Fruit fly (Drosophila melanogaster) whole organism, embryonic: ENCODE results near the gene TyrRS.

ENCODE experiments used
- Ada2b ChIP-seq: fragments of 200-800 bp; sonication (Bioruptor generic); IDR thresholded peaks from 2 replicates; pipeline ENCODE4 v1.3.6; 2022; ENCODE audit warnings: missing biosample characterization, missing genetic modification characterization
- Adf1 ChIP-seq: fragments of 200-800 bp; sonication (Bioruptor generic); IDR thresholded peaks from 2 replicates; pipeline ENCODE4 v1.3.6; 2022; ENCODE audit warnings: missing biosample characterization, missing genetic modification characterization
- Atf6 ChIP-seq: fragments of 200-800 bp; sonication (Bioruptor generic); IDR thresholded peaks from 2 replicates; pipeline ENCODE4 v1.3.6; 2022; ENCODE audit warnings: missing biosample characterization, missing genetic modification characterization
- CG11695 ChIP-seq: fragments of 200-800 bp; sonication (Bioruptor generic); IDR thresholded peaks from 3 replicates; pipeline ENCODE4 v1.3.6; 2022; ENCODE audit warnings: missing biosample characterization, missing genetic modification characterization
- CG13424 ChIP-seq: fragments of 200-800 bp; sonication (Bioruptor generic); optimal IDR thresholded peaks from 2 replicates; lab custom pipeline; 2019; ENCODE audit warnings: missing biosample characterization, mild to moderate bottlenecking, missing genetic modification characterization, moderate library complexity
- CG13624 ChIP-seq: fragments of 200-800 bp; sonication (Bioruptor generic); optimal IDR thresholded peaks from 2 replicates; lab custom pipeline; 2016; ENCODE audit warnings: missing biosample characterization, missing genetic modification characterization
- CG1647 ChIP-seq: fragments of 200-800 bp; sonication (Bioruptor generic); optimal IDR thresholded peaks from 3 replicates; lab custom pipeline; 2016; ENCODE audit warnings: missing biosample characterization, missing genetic modification characterization
- CG16813 ChIP-seq: fragments of 200-800 bp; sonication (Bioruptor generic); IDR thresholded peaks from 3 replicates; pipeline ENCODE4 v1.3.6; 2022; ENCODE audit warnings: missing biosample characterization, missing genetic modification characterization; ENCODE audit not compliant: partially characterized antibody
- CG3163 ChIP-seq: fragments of 200-800 bp; sonication (Bioruptor generic); optimal IDR thresholded peaks from 3 replicates; lab custom pipeline; 2016; ENCODE audit warnings: missing biosample characterization, missing genetic modification characterization
- CG32772 ChIP-seq: fragments of 200-800 bp; sonication (Bioruptor generic); IDR thresholded peaks from 2 replicates; pipeline ENCODE4 v1.3.6; 2022; ENCODE audit warnings: missing biosample characterization, missing genetic modification characterization
- CG33557 ChIP-seq: fragments of 200-800 bp; sonication (Bioruptor generic); optimal IDR thresholded peaks from 2 replicates; lab custom pipeline; 2019; ENCODE audit warnings: missing biosample characterization, mild to moderate bottlenecking, missing genetic modification characterization, moderate library complexity
- CG34376 ChIP-seq: fragments of 200-800 bp; sonication (Bioruptor generic); optimal IDR thresholded peaks from 2 replicates; lab custom pipeline; 2018; ENCODE audit warnings: missing biosample characterization, mild to moderate bottlenecking, missing genetic modification characterization
- CG3847 ChIP-seq: fragments of 200-800 bp; sonication (Bioruptor generic); IDR thresholded peaks from 2 replicates; pipeline ENCODE4 v1.3.6; 2022; ENCODE audit warnings: missing biosample characterization, missing genetic modification characterization
- CG3995 ChIP-seq: fragments of 200-800 bp; sonication (Bioruptor generic); optimal IDR thresholded peaks from 3 replicates; lab custom pipeline; 2016; ENCODE audit warnings: missing biosample characterization, missing genetic modification characterization
- CG43689 ChIP-seq: fragments of 200-800 bp; sonication (Bioruptor generic); IDR thresholded peaks from 2 replicates; pipeline ENCODE4 v1.3.6; 2022; ENCODE audit warnings: missing biosample characterization, missing genetic modification characterization
- CG4730 ChIP-seq: fragments of 200-800 bp; sonication (Bioruptor generic); IDR thresholded peaks from 2 replicates; pipeline ENCODE4 v1.3.6; 2022; ENCODE audit warnings: missing biosample characterization, missing genetic modification characterization
- CG4820 ChIP-seq: fragments of 200-800 bp; sonication (Bioruptor generic); optimal IDR thresholded peaks from 3 replicates; lab custom pipeline; 2016; ENCODE audit warnings: missing biosample characterization, missing genetic modification characterization
- CG4854 ChIP-seq: fragments of 200-800 bp; sonication (Bioruptor generic); optimal IDR thresholded peaks from 2 replicates; lab custom pipeline; 2016; ENCODE audit warnings: missing biosample characterization, missing genetic modification characterization, inconsistent platforms
- CG6791 ChIP-seq: fragments of 200-800 bp; sonication (Bioruptor generic); IDR thresholded peaks from 3 replicates; pipeline ENCODE4 v1.3.6; 2022; ENCODE audit warnings: missing biosample characterization, missing genetic modification characterization; ENCODE audit not compliant: partially characterized antibody
- CG8281 ChIP-seq: fragments of 200-800 bp; sonication (Bioruptor generic); optimal IDR thresholded peaks from 2 replicates; lab custom pipeline; 2018; ENCODE audit warnings: missing biosample characterization, mild to moderate bottlenecking, missing genetic modification characterization, moderate library complexity
- CG8765 ChIP-seq: fragments of 200-800 bp; sonication (Bioruptor generic); IDR thresholded peaks from 2 replicates; pipeline ENCODE4 v1.3.6; 2022; ENCODE audit warnings: missing biosample characterization, missing genetic modification characterization
- CTCF ChIP-seq: fragments of 200-800 bp; sonication (Bioruptor generic); optimal IDR thresholded peaks from 2 replicates; lab custom pipeline; 2017; ENCODE audit warnings: missing biosample characterization, mild to moderate bottlenecking, missing genetic modification characterization, moderate library complexity
- Camta ChIP-seq: fragments of 200-800 bp; sonication (Bioruptor generic); optimal IDR thresholded peaks from 2 replicates; lab custom pipeline; 2016; ENCODE audit warnings: missing biosample characterization, missing genetic modification characterization
- D19B ChIP-seq: fragments of 200-800 bp; sonication (Bioruptor generic); optimal IDR thresholded peaks from 2 replicates; lab custom pipeline; 2017; ENCODE audit warnings: missing biosample characterization, mild to moderate bottlenecking, missing genetic modification characterization
- Hr3 ChIP-seq: fragments of 200-800 bp; sonication (Bioruptor generic); optimal IDR thresholded peaks from 3 replicates; lab custom pipeline; 2016; ENCODE audit warnings: missing biosample characterization, missing genetic modification characterization
- Max ChIP-seq: fragments of 200-800 bp; sonication (Bioruptor generic); optimal IDR thresholded peaks from 2 replicates; lab custom pipeline; 2016; ENCODE audit warnings: missing biosample characterization, mild to moderate bottlenecking, missing genetic modification characterization
- Mes4 ChIP-seq: fragments of 200-800 bp; sonication (Bioruptor generic); optimal IDR thresholded peaks from 2 replicates; lab custom pipeline; 2016; ENCODE audit warnings: missing biosample characterization, missing genetic modification characterization
- Mrtf ChIP-seq: fragments of 200-800 bp; sonication (Bioruptor generic); IDR thresholded peaks from 3 replicates; pipeline ENCODE4 v1.3.6; 2022; ENCODE audit warnings: missing biosample characterization, missing genetic modification characterization
- NC2α ChIP-seq: fragments of 200-800 bp; sonication (Bioruptor generic); optimal IDR thresholded peaks from 2 replicates; lab custom pipeline; 2016; ENCODE audit warnings: missing biosample characterization, missing genetic modification characterization
- Oli ChIP-seq: fragments of 200-800 bp; sonication (Bioruptor generic); optimal IDR thresholded peaks from 2 replicates; lab custom pipeline; 2018; ENCODE audit warnings: missing biosample characterization, mild to moderate bottlenecking, missing genetic modification characterization, moderate library complexity
- Scr ChIP-seq: fragments of 200-800 bp; sonication (Bioruptor generic); IDR thresholded peaks from 2 replicates; pipeline ENCODE4 v1.3.6; 2022; ENCODE audit warnings: missing biosample characterization, missing genetic modification characterization; ENCODE audit not compliant: partially characterized antibody
- Sry-δ ChIP-seq: fragments of 200-800 bp; sonication (Bioruptor generic); optimal IDR thresholded peaks from 2 replicates; lab custom pipeline; 2016; ENCODE audit warnings: missing biosample characterization, missing genetic modification characterization
- ara ChIP-seq: fragments of 200-800 bp; sonication (Bioruptor generic); IDR thresholded peaks from 2 replicates; pipeline ENCODE4 v1.3.6; 2022; ENCODE audit warnings: missing biosample characterization, missing genetic modification characterization
- bab2 ChIP-seq: fragments of 200-800 bp; sonication (Bioruptor generic); optimal IDR thresholded peaks from 2 replicates; lab custom pipeline; 2016; ENCODE audit warnings: missing biosample characterization, missing genetic modification characterization
- cwo ChIP-seq: fragments of 200-800 bp; sonication (Bioruptor generic); optimal IDR thresholded peaks from 3 replicates; lab custom pipeline; 2017; ENCODE audit warnings: missing biosample characterization, missing genetic modification characterization, mild to moderate bottlenecking, moderate library complexity, missing genetic modification reagents
- da ChIP-seq: fragments of 200-800 bp; sonication (Bioruptor generic); optimal IDR thresholded peaks from 2 replicates; lab custom pipeline; 2016; ENCODE audit warnings: missing biosample characterization, missing genetic modification characterization
- dpn ChIP-seq, 2 experiments: fragments of 200-800 bp; sonication (Bioruptor generic); optimal IDR thresholded peaks; 3 replicates each; lab custom pipeline; 2016; ENCODE audit warnings: missing biosample characterization in 2 of 2, missing genetic modification characterization in 2 of 2
- grau ChIP-seq: fragments of 200-800 bp; optimal IDR thresholded peaks from 3 replicates; lab custom pipeline; 2019; ENCODE audit warnings: missing biosample characterization, mild to moderate bottlenecking, missing genetic modification characterization, moderate library complexity
- jing ChIP-seq: fragments of 200-800 bp; sonication (Bioruptor generic); optimal IDR thresholded peaks from 2 replicates; lab custom pipeline; 2018; ENCODE audit warnings: missing biosample characterization, mild to moderate bottlenecking, missing genetic modification characterization
- nom ChIP-seq: fragments of 200-800 bp; sonication (Bioruptor generic); optimal IDR thresholded peaks from 2 replicates; lab custom pipeline; 2017; ENCODE audit warnings: missing biosample characterization, missing genetic modification characterization, mild to moderate bottlenecking, moderate library complexity, missing genetic modification reagents
- odd ChIP-seq: fragments of 200-800 bp; sonication (Bioruptor generic); optimal IDR thresholded peaks from 2 replicates; lab custom pipeline; 2017; ENCODE audit warnings: missing biosample characterization, mild to moderate bottlenecking, missing genetic modification characterization
- onecut ChIP-seq: fragments of 200-800 bp; sonication (Bioruptor generic); IDR thresholded peaks from 2 replicates; pipeline ENCODE4 v1.3.6; 2022; ENCODE audit warnings: missing biosample characterization, missing genetic modification characterization
- sim ChIP-seq: fragments of 200-800 bp; sonication (Bioruptor generic); IDR thresholded peaks from 2 replicates; pipeline ENCODE4 v1.3.6; 2022; ENCODE audit warnings: missing biosample characterization, missing genetic modification characterization
- slp2 ChIP-seq: fragments of 200-800 bp; sonication (Bioruptor generic); optimal IDR thresholded peaks from 2 replicates; lab custom pipeline; 2016; ENCODE audit warnings: missing biosample characterization, missing genetic modification characterization
- sug ChIP-seq: fragments of 200-800 bp; optimal IDR thresholded peaks from 2 replicates; lab custom pipeline; 2019; ENCODE audit warnings: missing biosample characterization, mild to moderate bottlenecking, missing genetic modification characterization, moderate library complexity
- tin ChIP-seq: fragments of 200-800 bp; sonication (Bioruptor generic); optimal IDR thresholded peaks from 3 replicates; lab custom pipeline; 2016; ENCODE audit warnings: missing biosample characterization, missing genetic modification characterization
- trem ChIP-seq: fragments of 200-800 bp; optimal IDR thresholded peaks from 3 replicates; lab custom pipeline; 2019; ENCODE audit warnings: missing biosample characterization, mild to moderate bottlenecking, missing genetic modification characterization, moderate library complexity
- twi ChIP-seq: fragments of 200-800 bp; optimal IDR thresholded peaks from 2 replicates; lab custom pipeline; 2019; ENCODE audit warnings: missing biosample characterization, mild to moderate bottlenecking, missing genetic modification characterization, moderate library complexity
- unpg ChIP-seq: fragments of 200-800 bp; sonication (Bioruptor generic); optimal IDR thresholded peaks from 3 replicates; lab custom pipeline; 2018; ENCODE audit warnings: missing biosample characterization, mild to moderate bottlenecking, missing genetic modification characterization, moderate library complexity
- zfh1 ChIP-seq: fragments of 200-800 bp; sonication (Bioruptor generic); IDR thresholded peaks from 3 replicates; pipeline ENCODE4 v1.3.6; 2022; ENCODE audit warnings: missing biosample characterization, missing genetic modification characterization

Gene TyrRS

dm6 chr3L:16377768-16378764 is 41.0 kb downstream of the TyrRS start, which contains the start of gene roq (continued):
- TF ChIP-seq sim (GFP tag; lab: Robert Waterston, UW) (no peak), Mes4 (GFP tag; lab: Kevin White, UChicago) (no peak), CG11695 (GFP tag; lab: Robert Waterston, UW) (no peak), CG3847 (GFP tag; lab: Robert Waterston, UW) (peak; percentile 41; the same call in 1 of the 2 replicates), CTCF (GFP tag; lab: Kevin White, UChicago) (peak; percentile 28), CG13624 (GFP tag; lab: Kevin White, UChicago) (peak; percentile 12), unpg (no peak), onecut (GFP tag; lab: Robert Waterston, UW) (no peak), Ada2b (no peak), nom (GFP tag; lab: Kevin White, UChicago) (no peak), Adf1 (GFP tag; lab: Robert Waterston, UW) (no peak), Max (GFP tag; lab: Kevin White, UChicago) (no peak), CG13424 (tag; lab: Kevin White, UChicago) (no peak), CG43689 (GFP tag; lab: Robert Waterston, UW) (no peak), CG8765 (no peak), CG3995 (no peak), da (no peak), trem (peak; percentile 68), tin (no peak), Oli (tag; lab: Kevin White, UChicago) (no peak), CG3163 (GFP tag; lab: Kevin White, UChicago) (no peak), Hr3 (GFP tag; lab: Kevin White, UChicago) (no peak), CG1647 (GFP tag; lab: Kevin White, UChicago) (no peak), CG33557 (GFP tag; lab: Kevin White, UChicago) (peak; percentile 26), bab2 (GFP tag; lab: Kevin White, UChicago) (no peak), CG6791 (GFP tag; lab: Robert Waterston, UW) (peak; percentile 64; the same call in 2 of the 3 replicates), Mrtf (GFP tag; lab: Robert Waterston, UW) (no peak), sug (peak; percentile 93), odd (GFP tag; lab: Kevin White, UChicago) (no peak), CG4730 (GFP tag; lab: Robert Waterston, UW) (no peak), ara (GFP tag; lab: Robert Waterston, UW) (no peak), Scr (peak; percentile 38), CG4854 (no peak), CG16813 (peak; percentile 42; the same call in 2 of the 3 replicates), grau (tag; lab: Kevin White, UChicago) (peak; percentile 36), slp2 (GFP tag; lab: Kevin White, UChicago) (no peak), jing (GFP tag; lab: Kevin White, UChicago) (no peak), zfh1 (no peak), Camta (no peak), CG8281 (tag; lab: Kevin White, UChicago) (no peak), CG4820 (no peak), Sry-δ (GFP tag; lab: Kevin White, UChicago) (peak; percentile 74), cwo (GFP tag; lab: Kevin White, UChicago) (no peak), NC2α (GFP tag; lab: Kevin White, UChicago) (no peak), D19B (GFP tag; lab: Kevin White, UChicago) (no peak), dpn (GFP tag; optimal IDR thresholded peaks at IDR 0.05; lab: Kevin White, UChicago) (no peak), CG34376 (GFP tag; lab: Kevin White, UChicago) (peak; percentile 17), CG32772 (no peak), Atf6 (GFP tag; lab: Robert Waterston, UW) (peak; percentile 22; the same call in 1 of the 2 replicates), twi (tag; lab: Kevin White, UChicago) (peak; percentile 4)
